Worm (Caenorhabditis elegans): Measurements from ENCODE around the gene F25H9.7.
A peak's percentile ranks its signal among the peaks of the same experiment; 100 is the strongest.

- TF ChIP-seq lin-13 (tag; optimal IDR thresholded peaks at IDR 0.05) (no peak), tbx-8 (GFP tag; optimal IDR thresholded peaks at IDR 0.05) (no peak), ceh-39 (tag; optimal IDR thresholded peaks at IDR 0.05) (no peak), sptf-1 (tag; optimal IDR thresholded peaks at IDR 0.05) (no peak), elt-3 (tag; optimal IDR thresholded peaks at IDR 0.05) (no peak), nhr-237 (tag; optimal IDR thresholded peaks at IDR 0.05) (peak; percentile 25), sem-2 (GFP tag; optimal IDR thresholded peaks at IDR 0.05) (no peak), ham-2 (GFP tag; optimal IDR thresholded peaks at IDR 0.05) (no peak), unc-62 (GFP tag; optimal IDR thresholded peaks at IDR 0.05) (no peak), elt-1 (tag; optimal IDR thresholded peaks at IDR 0.05; ENCODE audit: borderline replicate concordance, insufficient read depth) (no peak), nhr-12 (tag; optimal IDR thresholded peaks at IDR 0.05) (no peak), ztf-11 (tag; optimal IDR thresholded peaks at IDR 0.05) (no peak), mep-1 (tag; optimal IDR thresholded peaks at IDR 0.05) (peak; percentile 73), pha-4 (tag; optimal IDR thresholded peaks at IDR 0.05) (peak; percentile 60)
These were observed 29.2 kb downstream of the F25H9.7 start, which contains the start of the genes eea-1 and gut-2 for ce11 chrV:13497322-13497847.

Data from whole organism, mixed stage, embryonic.